Fruit fly (Drosophila melanogaster) whole organism, wandering third instar larva: ENCODE results near the gene CycT.

Experiments
- Hr78 ChIP-seq: fragments of >200 bp; optimal IDR thresholded peaks from 2 replicates; lab custom pipeline; 2017; ENCODE audit warnings: missing biosample characterization, missing genetic modification characterization
- Myc ChIP-seq: fragments of >200 bp; optimal IDR thresholded peaks from 2 replicates; lab custom pipeline; 2017
- N ChIP-seq: fragments of >200 bp; optimal IDR thresholded peaks from 2 replicates; lab custom pipeline; 2018; ENCODE audit warnings: missing biosample characterization, missing external identifiers, missing genetic modification characterization
- OdsH ChIP-seq: fragments of 200-800 bp; sonication (Bioruptor generic); optimal IDR thresholded peaks from 2 replicates; lab custom pipeline; 2016; ENCODE audit warnings: missing biosample characterization, mild to moderate bottlenecking, missing genetic modification characterization
- Rel ChIP-seq, 2 experiments: fragments of 200-800 bp; sonication (Bioruptor generic) in 1 of 2; optimal IDR thresholded peaks; 2 replicates in 1 of 2; 3 replicates in 1 of 2; lab custom pipeline; 2016 to 2019; ENCODE audit warnings: mild to moderate bottlenecking in 2 of 2, missing biosample characterization in 2 of 2, missing genetic modification characterization in 2 of 2, moderate library complexity in 1 of 2
- br ChIP-seq: fragments of 200-800 bp; sonication (Bioruptor generic); optimal IDR thresholded peaks from 2 replicates; lab custom pipeline; 2016; ENCODE audit warnings: missing biosample characterization, missing genetic modification characterization
- pan ChIP-seq: fragments of >200 bp; optimal IDR thresholded peaks from 2 replicates; lab custom pipeline; 2017

- no peak for TF ChIP-seq Rel (GFP tag; optimal IDR thresholded peaks at IDR 0.05; lab: Kevin White, UChicago)
- no peak for TF ChIP-seq Rel (tag; optimal IDR thresholded peaks at IDR 0.05; lab: Kevin White, UChicago)
- no peak for TF ChIP-seq Myc (lab: Kevin White, UChicago)
- no peak for TF ChIP-seq OdsH (GFP tag; lab: Kevin White, UChicago)
- no peak for TF ChIP-seq pan (lab: Kevin White, UChicago)
- TF ChIP-seq br = no peak
- TF ChIP-seq Hr78 (GFP tag; lab: Kevin White, UChicago) = no peak
- TF ChIP-seq N (GFP tag; lab: Kevin White, UChicago) = no peak
These were observed 16.2 kb upstream of the CycT start for dm6 chr3L:17573823-17574222.
